Worm (Caenorhabditis elegans) whole organism, early embryonic: Measurements from ENCODE around the gene cct-6.

Experiments
- F13C5.2 ChIP-seq: sonication (generic microtip); optimal IDR thresholded peaks from 2 replicates; lab custom pipeline; 2017; ENCODE audit warnings: mild to moderate bottlenecking, missing genetic modification characterization, inconsistent platforms, missing compliant biosample characterization
- aly-1 ChIP-seq: sonication (generic microtip); optimal IDR thresholded peaks from 2 replicates; lab custom pipeline; 2016; ENCODE audit warnings: missing genetic modification characterization, missing compliant biosample characterization
- ama-1 ChIP-seq: fragments of 150-350 bp; optimal IDR thresholded peaks from 2 replicates; lab custom pipeline; 2014
- ceh-13 ChIP-seq: fragments of 200-800 bp; sonication (Bioruptor generic); optimal IDR thresholded peaks from 2 replicates; lab custom pipeline; 2018; ENCODE audit warnings: mild to moderate bottlenecking, missing genetic modification characterization, missing compliant biosample characterization
- ceh-36 ChIP-seq: sonication (generic microtip); optimal IDR thresholded peaks from 2 replicates; lab custom pipeline; 2016; ENCODE audit warnings: missing genetic modification characterization, inconsistent platforms, missing compliant biosample characterization
- flt-1 ChIP-seq: fragments of 200-800 bp; sonication (Bioruptor generic); IDR thresholded peaks from 2 replicates; pipeline ENCODE4 v1.3.6; 2022; ENCODE audit warnings: missing genetic modification characterization, missing compliant biosample characterization
- hmbx-1 ChIP-seq: sonication (generic microtip); optimal IDR thresholded peaks from 2 replicates; lab custom pipeline; 2016; ENCODE audit warnings: mild to moderate bottlenecking, missing genetic modification characterization, missing compliant biosample characterization
- hmg-4 ChIP-seq: fragments of 200-800 bp; sonication (Bioruptor generic); optimal IDR thresholded peaks from 2 replicates; lab custom pipeline; 2018; ENCODE audit warnings: mild to moderate bottlenecking, missing genetic modification characterization, missing compliant biosample characterization
- hnd-1 ChIP-seq: sonication (generic microtip); optimal IDR thresholded peaks from 2 replicates; lab custom pipeline; 2016; ENCODE audit warnings: missing genetic modification characterization, missing compliant biosample characterization
- pes-1 ChIP-seq: fragments of 200-800 bp; sonication (Bioruptor generic); IDR thresholded peaks from 2 replicates; pipeline ENCODE4 v1.3.6; 2022; ENCODE audit warnings: missing genetic modification reagents, missing genetic modification characterization, missing compliant biosample characterization
- sea-1 ChIP-seq: fragments of 200-800 bp; sonication (Bioruptor generic); conservative IDR thresholded peaks from 2 replicates; pipeline ENCODE4 v1.3.6; 2022; ENCODE audit warnings: missing genetic modification characterization, missing compliant biosample characterization
- tbx-11 ChIP-seq: fragments of 200-800 bp; sonication (Bioruptor generic); IDR thresholded peaks from 2 replicates; pipeline ENCODE4 v1.3.6; 2022; ENCODE audit warnings: missing genetic modification characterization, missing compliant biosample characterization
- tbx-37 ChIP-seq: fragments of 200-800 bp; sonication (Bioruptor generic); conservative IDR thresholded peaks from 2 replicates; pipeline ENCODE4 v1.3.6; 2022; ENCODE audit warnings: missing genetic modification reagents, missing genetic modification characterization, missing compliant biosample characterization

DNA sequence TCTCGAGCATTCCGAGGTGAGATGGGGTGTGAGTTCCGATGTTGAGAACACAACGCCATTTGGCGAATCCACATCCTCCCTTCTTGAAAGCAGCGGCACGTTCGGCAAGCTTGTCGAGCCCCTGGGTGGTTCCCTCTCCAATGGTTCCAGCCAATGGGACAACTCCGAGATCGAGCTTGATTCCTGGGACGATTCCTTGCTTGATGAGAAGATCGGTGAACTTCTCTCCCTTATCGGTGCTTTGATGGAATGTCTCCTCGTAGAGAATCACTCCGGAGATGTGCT lies 19.9 kb upstream of the cct-6 start:
- TF ChIP-seq ama-1 (lab: Kevin White, UChicago) (no peak), F13C5.2 (tag; lab: Kevin White, UChicago) (no peak), hnd-1 (tag; lab: Kevin White, UChicago) (no peak), sea-1 (no peak), aly-1 (tag; lab: Kevin White, UChicago) (no peak), flt-1 (GFP tag; lab: Robert Waterston, UW) (no peak), tbx-11 (GFP tag; lab: Robert Waterston, UW) (no peak), ceh-13 (GFP tag; lab: Kevin White, UChicago) (no peak), tbx-37 (GFP tag; lab: Robert Waterston, UW) (no peak), ceh-36 (tag; lab: Kevin White, UChicago) (no peak), hmg-4 (no peak), hmbx-1 (tag; lab: Kevin White, UChicago) (no peak), pes-1 (GFP tag; lab: Robert Waterston, UW) (no peak)
